Fruit fly (Drosophila melanogaster): Measurements from ENCODE around the gene CG15385.

The CG15385 gene

DNA sequence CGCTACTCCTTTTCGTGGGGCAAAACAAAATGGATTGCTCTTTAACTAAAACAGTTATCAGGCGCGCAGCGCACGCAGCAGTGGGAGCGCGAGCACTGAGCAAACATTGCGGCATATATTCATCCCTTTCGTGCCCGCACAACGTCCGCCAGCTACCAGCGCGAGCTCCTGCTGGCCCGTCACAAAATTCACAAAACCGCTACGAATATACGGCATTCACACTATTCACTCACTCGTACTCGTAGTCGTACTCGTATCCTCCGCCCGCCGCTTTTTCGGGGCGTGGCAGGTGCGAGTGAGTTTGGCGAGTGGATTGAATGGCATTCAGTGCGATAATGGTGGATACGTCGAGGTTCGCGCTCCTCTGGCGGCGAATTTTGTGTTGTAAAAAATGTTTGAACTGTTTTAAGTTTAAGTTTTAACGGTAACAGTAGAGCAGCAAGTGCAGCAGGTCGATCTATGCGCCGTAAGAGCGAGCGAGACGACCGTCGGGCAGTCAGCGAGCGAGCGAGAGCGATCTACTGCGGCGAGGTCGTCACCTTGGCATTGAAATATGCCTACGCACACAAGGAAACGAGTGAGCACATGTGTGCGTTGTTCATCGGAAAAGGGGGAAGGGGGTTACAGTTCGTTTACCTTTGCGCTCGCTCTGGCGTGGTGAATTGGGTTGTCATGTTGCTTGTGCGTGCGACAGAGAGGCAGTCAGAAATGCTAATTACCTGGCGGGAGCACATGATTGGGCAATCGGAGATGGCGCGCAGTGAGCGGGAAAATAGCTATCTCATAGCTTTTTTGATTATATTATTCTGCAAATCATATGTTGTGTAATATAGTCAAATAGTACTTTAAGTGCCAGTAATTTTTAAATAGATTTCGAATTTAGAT is 15.5 kb downstream of the CG15385 start (continued):
- TF ChIP-seq CG32772 (GFP tag; IDR thresholded peaks at IDR 0.05), result no peak
- TF ChIP-seq CG1024 (GFP tag; IDR thresholded peaks at IDR 0.05), result no peak
- no peak for TF ChIP-seq croc (GFP tag; conservative IDR thresholded peaks at IDR 0.05)
- TF ChIP-seq CG34422 (GFP tag; IDR thresholded peaks at IDR 0.05), result no peak
- no peak for TF ChIP-seq dati (GFP tag; IDR thresholded peaks at IDR 0.05)
- TF ChIP-seq unpg (GFP tag; optimal IDR thresholded peaks at IDR 0.05), result peak; percentile 34
- peak; percentile 39 for TF ChIP-seq az2 (GFP tag; optimal IDR thresholded peaks at IDR 0.05)
- no peak for TF ChIP-seq so (GFP tag; IDR thresholded peaks at IDR 0.05)
- TF ChIP-seq pb (GFP tag; optimal IDR thresholded peaks at IDR 0.05), result peak; percentile 53
- TF ChIP-seq Poxn (GFP tag; IDR thresholded peaks at IDR 0.05), result no peak
- TF ChIP-seq Fer3 (tag; optimal IDR thresholded peaks at IDR 0.05), result peak; percentile 52
- peak; percentile 32 for TF ChIP-seq p53 (GFP tag; optimal IDR thresholded peaks at IDR 0.05)
- peak; percentile 61 for TF ChIP-seq slou (GFP tag; optimal IDR thresholded peaks at IDR 0.05)
- TF ChIP-seq HLH4C (GFP tag; IDR thresholded peaks at IDR 0.05; ENCODE audit: partially characterized antibody), result no peak
- TF ChIP-seq chif (GFP tag; optimal IDR thresholded peaks at IDR 0.05), result peak; percentile 9 to 10
- TF ChIP-seq luna (GFP tag; optimal IDR thresholded peaks at IDR 0.05), result peak; percentile 19
- peak; percentile 83 for TF ChIP-seq sqz (GFP tag; optimal IDR thresholded peaks at IDR 0.05)
- TF ChIP-seq CG2889 (GFP tag; IDR thresholded peaks at IDR 0.05), result no peak
- peak; percentile 77 for TF ChIP-seq Meics (GFP tag; optimal IDR thresholded peaks at IDR 0.05)
- peak; percentile 8; the same call in 1 of the 4 replicates for TF ChIP-seq Gug (GFP tag; IDR thresholded peaks at IDR 0.05)
- TF ChIP-seq CG14441 (GFP tag; IDR thresholded peaks at IDR 0.05), result no peak
- peak; percentile 94 for TF ChIP-seq CG12769 (tag; optimal IDR thresholded peaks at IDR 0.05)
- no peak for TF ChIP-seq CG32532 (GFP tag; IDR thresholded peaks at IDR 0.05)
- TF ChIP-seq CG1832 (GFP tag; optimal IDR thresholded peaks at IDR 0.05), result peak; percentile 97
- TF ChIP-seq CG9817 (tag; optimal IDR thresholded peaks at IDR 0.05), result peak; percentile 20
- no peak for TF ChIP-seq nau (GFP tag; optimal IDR thresholded peaks at IDR 0.05)
- no peak for TF ChIP-seq CG13624 (GFP tag; optimal IDR thresholded peaks at IDR 0.05)
- peak; percentile 54 for TF ChIP-seq NfI (GFP tag; optimal IDR thresholded peaks at IDR 0.05)
- TF ChIP-seq CG7271 (tag; optimal IDR thresholded peaks at IDR 0.05), result no peak
- TF ChIP-seq CkIIα-i1 (GFP tag; IDR thresholded peaks at IDR 0.05), result no peak
- TF ChIP-seq prd (optimal IDR thresholded peaks at IDR 0.05), result no peak
- TF ChIP-seq prd (GFP tag; IDR thresholded peaks at IDR 0.05), result no peak
- TF ChIP-seq ash1 (GFP tag; optimal IDR thresholded peaks at IDR 0.05), result peak; percentile 5
- peak; percentile 18 for TF ChIP-seq stwl (tag; optimal IDR thresholded peaks at IDR 0.05)
- peak; percentile 35 for TF ChIP-seq Ssrp (tag; optimal IDR thresholded peaks at IDR 0.05)
- no peak for TF ChIP-seq CG6175 (GFP tag; IDR thresholded peaks at IDR 0.05)
- TF ChIP-seq cato (GFP tag; optimal IDR thresholded peaks at IDR 0.05; ENCODE audit: borderline replicate concordance), result no peak
- no peak for TF ChIP-seq Abd-B (GFP tag; optimal IDR thresholded peaks at IDR 0.05)
- peak; percentile 18 for TF ChIP-seq pzg (GFP tag; optimal IDR thresholded peaks at IDR 0.05)
- peak; percentile 14 for TF ChIP-seq CG16863 (GFP tag; optimal IDR thresholded peaks at IDR 0.05)
- no peak for TF ChIP-seq CG43689 (GFP tag; IDR thresholded peaks at IDR 0.05)
- no peak for TF ChIP-seq ken (GFP tag; IDR thresholded peaks at IDR 0.05)
- TF ChIP-seq Ets65A (GFP tag), result no peak
- peak; percentile 100 for TF ChIP-seq ftz-f1 (GFP tag; optimal IDR thresholded peaks at IDR 0.05)
- no peak for TF ChIP-seq Dbx (GFP tag; IDR thresholded peaks at IDR 0.05)
- peak; percentile 98 for TF ChIP-seq Vsx1 (GFP tag; optimal IDR thresholded peaks at IDR 0.05)
- TF ChIP-seq Lpt (GFP tag; optimal IDR thresholded peaks at IDR 0.05), result peak; percentile 32
- TF ChIP-seq inv (GFP tag; IDR thresholded peaks at IDR 0.05; ENCODE audit: partially characterized antibody), result no peak
- TF ChIP-seq Ptx1 (GFP tag; IDR thresholded peaks at IDR 0.05), result no peak
- peak; percentile 72 for TF ChIP-seq CG3281 (GFP tag; optimal IDR thresholded peaks at IDR 0.05)
